Worm (Caenorhabditis elegans) whole organism, L2 larva: ENCODE data around the gene aldo-2.

Experiments used
- R02D3.7 ChIP-seq: fragments of 150-350 bp; optimal IDR thresholded peaks from 2 replicates; lab custom pipeline; 2014; ENCODE audit warnings: missing biosample characterization, missing genetic modification characterization
- nhr-23 ChIP-seq: fragments of 150-350 bp; optimal IDR thresholded peaks from 2 replicates; lab custom pipeline; 2014; ENCODE audit warnings: missing biosample characterization, missing genetic modification reagents, missing genetic modification characterization
- peb-1 ChIP-seq: fragments of 150-350 bp; optimal IDR thresholded peaks from 2 replicates; lab custom pipeline; 2014; ENCODE audit warnings: missing biosample characterization, missing genetic modification characterization
- sma-3 ChIP-seq: sonication (generic microtip); optimal IDR thresholded peaks from 2 replicates; lab custom pipeline; 2016; ENCODE audit warnings: missing genetic modification reagents, missing genetic modification characterization, missing compliant biosample characterization

DNA sequence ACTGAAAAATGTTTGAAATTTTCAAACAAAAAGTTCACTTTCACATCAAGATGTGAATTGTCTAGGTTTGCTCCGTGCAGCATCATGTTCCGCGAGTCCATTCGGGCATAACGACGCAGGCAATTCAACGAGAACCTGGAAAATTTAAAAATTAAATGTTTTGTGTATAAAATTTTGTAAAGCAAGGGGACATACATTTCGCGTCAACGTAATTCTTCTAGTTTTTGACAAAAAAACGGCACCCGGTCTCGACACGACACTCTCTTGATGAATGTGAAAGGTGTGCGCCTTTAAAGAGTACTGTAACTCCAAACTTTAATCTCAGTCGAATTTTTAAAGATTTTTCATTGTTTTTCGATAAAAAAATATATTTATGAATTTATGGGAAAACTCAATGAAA is 42.4 kb downstream of the aldo-2 start, which contains the start of gene R12B2.6:
- no peak for TF ChIP-seq nhr-23 (tag; lab: Kevin White, UChicago)
- no peak for TF ChIP-seq peb-1 (tag; lab: Kevin White, UChicago)
- no peak for TF ChIP-seq R02D3.7 (tag; lab: Kevin White, UChicago)
- TF ChIP-seq sma-3, result no peak
